Worm (Caenorhabditis elegans) whole organism, L3 larva: ENCODE data around the gene btb-6.

Experiments used
- R02D3.7 ChIP-seq: fragments of 150-350 bp; optimal IDR thresholded peaks from 2 replicates; lab custom pipeline; 2014; ENCODE audit warnings: missing biosample characterization, missing genetic modification characterization
- ZK546.5 ChIP-seq: sonication (generic microtip); optimal IDR thresholded peaks from 2 replicates; lab custom pipeline; 2017; ENCODE audit warnings: missing biosample characterization, missing genetic modification characterization
- ama-1 ChIP-seq: fragments of 150-350 bp; optimal IDR thresholded peaks from 2 replicates; lab custom pipeline; 2018
- ceh-16 ChIP-seq: sonication (generic microtip); optimal IDR thresholded peaks from 2 replicates; lab custom pipeline; 2017; ENCODE audit warnings: missing biosample characterization, missing genetic modification characterization
- ceh-28 ChIP-seq: fragments of 150-350 bp; optimal IDR thresholded peaks from 2 replicates; lab custom pipeline; 2014; ENCODE audit warnings: missing biosample characterization, missing genetic modification reagents, missing genetic modification characterization
- ceh-82 ChIP-seq: fragments of 150-350 bp; optimal IDR thresholded peaks from 2 replicates; lab custom pipeline; 2014; ENCODE audit warnings: missing biosample characterization, missing genetic modification characterization
- ceh-9 ChIP-seq: sonication (generic microtip); optimal IDR thresholded peaks from 2 replicates; lab custom pipeline; 2018; ENCODE audit warnings: missing biosample characterization, missing genetic modification characterization
- daf-12 ChIP-seq: fragments of 150-350 bp; optimal IDR thresholded peaks from 2 replicates; lab custom pipeline; 2014; ENCODE audit warnings: missing biosample characterization, missing genetic modification reagents, missing genetic modification characterization
- egl-27 ChIP-seq: sonication (generic microtip); optimal IDR thresholded peaks from 4 replicates; lab custom pipeline; 2017; ENCODE audit warnings: missing biosample characterization, missing genetic modification reagents, missing genetic modification characterization
- elt-1 ChIP-seq: fragments of 150-350 bp; optimal IDR thresholded peaks from 2 replicates; lab custom pipeline; 2014; ENCODE audit warnings: missing biosample characterization, missing genetic modification characterization
- elt-2 ChIP-seq: sonication (generic microtip); optimal IDR thresholded peaks from 2 replicates; lab custom pipeline; 2016; ENCODE audit warnings: missing genetic modification reagents, mild to moderate bottlenecking, missing genetic modification characterization, missing compliant biosample characterization
- elt-3 ChIP-seq, 3 experiments: fragments of 150-350 bp in 1 of 3; sonication (generic microtip) in 2 of 3; optimal IDR thresholded peaks; 2 replicates in 2 of 3; 4 replicates in 1 of 3; lab custom pipeline; 2014 to 2017; ENCODE audit warnings: missing biosample characterization in 3 of 3, missing genetic modification characterization in 3 of 3
- eor-1 ChIP-seq, 2 experiments: fragments of 150-350 bp; optimal IDR thresholded peaks; 2 replicates each; lab custom pipeline; 2014 to 2018; ENCODE audit warnings: missing biosample characterization in 2 of 2, missing genetic modification characterization in 2 of 2
- fkh-10 ChIP-seq: sonication (generic microtip); optimal IDR thresholded peaks from 2 replicates; lab custom pipeline; 2017; ENCODE audit warnings: missing biosample characterization, missing genetic modification reagents, missing genetic modification characterization
- fkh-2 ChIP-seq: fragments of 150-350 bp; optimal IDR thresholded peaks from 2 replicates; lab custom pipeline; 2014; ENCODE audit warnings: missing biosample characterization, missing genetic modification reagents, missing genetic modification characterization
- fos-1 ChIP-seq: fragments of 150-350 bp; optimal IDR thresholded peaks from 2 replicates; lab custom pipeline; 2014; ENCODE audit warnings: missing biosample characterization, missing genetic modification characterization
- hmg-11 ChIP-seq: sonication (generic microtip); optimal IDR thresholded peaks from 2 replicates; lab custom pipeline; 2016; ENCODE audit warnings: missing genetic modification characterization, missing compliant biosample characterization
- jun-1 ChIP-seq: fragments of 150-350 bp; optimal IDR thresholded peaks from 2 replicates; lab custom pipeline; 2014; ENCODE audit warnings: missing biosample characterization, missing genetic modification reagents, missing genetic modification characterization
- lin-39 ChIP-seq: fragments of 150-350 bp; optimal IDR thresholded peaks from 2 replicates; lab custom pipeline; 2018; ENCODE audit warnings: missing biosample characterization, missing genetic modification reagents, missing genetic modification characterization
- mdl-1 ChIP-seq: fragments of 150-350 bp; optimal IDR thresholded peaks from 2 replicates; lab custom pipeline; 2014; ENCODE audit warnings: missing biosample characterization, missing genetic modification characterization
- mml-1 ChIP-seq: fragments of 150-350 bp; sonication (generic microtip); optimal IDR thresholded peaks from 3 replicates; lab custom pipeline; 2014; ENCODE audit warnings: missing biosample characterization, missing genetic modification characterization
- nfya-1 ChIP-seq: sonication (generic microtip); optimal IDR thresholded peaks from 2 replicates; lab custom pipeline; 2017; ENCODE audit warnings: missing genetic modification characterization, mild to moderate bottlenecking, missing compliant biosample characterization, antibody characterized with exemption, moderate library complexity; ENCODE audit not compliant: insufficient read depth
- nhr-11 ChIP-seq: fragments of 150-350 bp; optimal IDR thresholded peaks from 2 replicates; lab custom pipeline; 2014; ENCODE audit warnings: missing biosample characterization, missing genetic modification characterization
- nhr-12 ChIP-seq: fragments of 150-350 bp; optimal IDR thresholded peaks from 2 replicates; lab custom pipeline; 2014; ENCODE audit warnings: missing biosample characterization, missing genetic modification characterization
- nhr-28 ChIP-seq: fragments of 150-350 bp; optimal IDR thresholded peaks from 2 replicates; lab custom pipeline; 2014; ENCODE audit warnings: missing biosample characterization, missing genetic modification characterization
- nhr-67 ChIP-seq: fragments of 150-350 bp; optimal IDR thresholded peaks from 2 replicates; lab custom pipeline; 2014; ENCODE audit warnings: missing biosample characterization, missing genetic modification characterization
- nhr-76 ChIP-seq: fragments of 150-350 bp; sonication (generic microtip); optimal IDR thresholded peaks from 5 replicates; lab custom pipeline; 2014; ENCODE audit warnings: missing biosample characterization, missing genetic modification characterization
- nhr-77 ChIP-seq: fragments of 150-350 bp; optimal IDR thresholded peaks from 2 replicates; lab custom pipeline; 2014; ENCODE audit warnings: missing biosample characterization, missing genetic modification characterization
- pha-4 ChIP-seq: fragments of 150-350 bp; optimal IDR thresholded peaks from 2 replicates; lab custom pipeline; 2014; ENCODE audit warnings: missing biosample characterization, missing genetic modification reagents, missing genetic modification characterization
- sea-2 ChIP-seq: fragments of 150-350 bp; sonication (generic microtip); optimal IDR thresholded peaks from 4 replicates; lab custom pipeline; 2014; ENCODE audit warnings: missing biosample characterization, missing genetic modification reagents, missing genetic modification characterization
- snpc-4 ChIP-seq: fragments of 150-350 bp; optimal IDR thresholded peaks from 2 replicates; lab custom pipeline; 2014; ENCODE audit warnings: missing biosample characterization, missing genetic modification characterization
- tbx-2 ChIP-seq: sonication (generic microtip); optimal IDR thresholded peaks from 2 replicates; lab custom pipeline; 2016; ENCODE audit warnings: mild to moderate bottlenecking, missing genetic modification characterization, missing compliant biosample characterization
- unc-39 ChIP-seq: sonication (generic microtip); optimal IDR thresholded peaks from 4 replicates; lab custom pipeline; 2017; ENCODE audit warnings: missing biosample characterization, missing genetic modification characterization
- unc-62 ChIP-seq: fragments of 150-350 bp; sonication (generic microtip); optimal IDR thresholded peaks from 4 replicates; lab custom pipeline; 2014; ENCODE audit warnings: missing biosample characterization, missing genetic modification reagents, missing genetic modification characterization
- ztf-11 ChIP-seq: fragments of 150-350 bp; optimal IDR thresholded peaks from 2 replicates; lab custom pipeline; 2014; ENCODE audit warnings: missing biosample characterization, missing genetic modification characterization
- ztf-4 ChIP-seq: fragments of 150-350 bp; optimal IDR thresholded peaks from 2 replicates; lab custom pipeline; 2014; ENCODE audit warnings: missing biosample characterization, missing genetic modification characterization

btb-6 gene

ce11 chrII:1712938-1713337 is 2.2 kb upstream of the btb-6 start, which contains the start of gene btb-7:
Gene btb-7, plus strand, starts transcription at chrII:1713238.
- no peak for TF ChIP-seq fkh-2 (tag; lab: Kevin White, UChicago)
- no peak for TF ChIP-seq ceh-16 (tag; lab: Kevin White, UChicago)
- no peak for TF ChIP-seq nhr-76 (tag; lab: Kevin White, UChicago)
- no peak for TF ChIP-seq daf-12 (tag; lab: Kevin White, UChicago)
- TF ChIP-seq hmg-11 (tag; lab: Kevin White, UChicago): no peak
- no peak for TF ChIP-seq nhr-12 (tag; lab: Kevin White, UChicago)
- TF ChIP-seq pha-4 (tag; lab: Kevin White, UChicago): no peak
- TF ChIP-seq snpc-4 (tag; lab: Kevin White, UChicago): no peak
- no peak for TF ChIP-seq ceh-28 (tag; lab: Kevin White, UChicago)
- no peak for TF ChIP-seq unc-39 (tag; lab: Kevin White, UChicago)
- no peak for TF ChIP-seq nhr-11 (tag; lab: Kevin White, UChicago)
- no peak for TF ChIP-seq ama-1
- TF ChIP-seq nhr-67 (tag; lab: Kevin White, UChicago): no peak
- TF ChIP-seq tbx-2 (tag; lab: Kevin White, UChicago): no peak
- TF ChIP-seq elt-3 (tag; optimal IDR thresholded peaks at IDR 0.05; lab: Kevin White, UChicago): no peak
- no peak for TF ChIP-seq sea-2 (GFP tag; lab: Kevin White, UChicago)
- TF ChIP-seq ztf-11 (tag; lab: Kevin White, UChicago): no peak
- no peak for TF ChIP-seq eor-1 (tag; optimal IDR thresholded peaks at IDR 0.05; lab: Kevin White, UChicago)
- TF ChIP-seq ceh-9 (tag; lab: Kevin White, UChicago): no peak
- TF ChIP-seq, all 47 proteins: peak for 0

- TF ChIP-seq ZK546.5 (tag; lab: Kevin White, UChicago): no peak
- no peak for TF ChIP-seq jun-1 (tag; lab: Kevin White, UChicago)
- no peak for TF ChIP-seq ztf-11 (tag; lab: Kevin White, UChicago)
- no peak for TF ChIP-seq tbx-2 (tag; lab: Kevin White, UChicago)
- no peak for TF ChIP-seq mml-1 (tag; lab: Kevin White, UChicago)
- no peak for TF ChIP-seq nhr-77
- TF ChIP-seq unc-39 (tag; lab: Kevin White, UChicago): no peak
- no peak for TF ChIP-seq nhr-28 (tag; lab: Kevin White, UChicago)
- no peak for TF ChIP-seq daf-12 (tag; lab: Kevin White, UChicago)
- TF ChIP-seq fkh-2 (tag; lab: Kevin White, UChicago): no peak
- no peak for TF ChIP-seq R02D3.7
- TF ChIP-seq ceh-82 (tag; lab: Kevin White, UChicago): no peak
- no peak for TF ChIP-seq elt-3 (tag; optimal IDR thresholded peaks at IDR 0.05; lab: Kevin White, UChicago)
- no peak for TF ChIP-seq lin-39 (tag; lab: Kevin White, UChicago)
- no peak for TF ChIP-seq snpc-4 (tag; lab: Kevin White, UChicago)
- no peak for TF ChIP-seq egl-27 (tag; lab: Kevin White, UChicago)
- no peak for TF ChIP-seq elt-1 (tag; lab: Kevin White, UChicago)
These were observed 4.0 kb downstream of the btb-6 start, which contains the start of gene fbxb-48 for ce11 chrII:1719153-1719552. Gene fbxb-48, minus strand, starts transcription at chrII:1719253.

ce11 chrII:1722394-1722793 is 7.3 kb downstream of the btb-6 start, which contains the start of the genes fbxb-5 and btb-8:
Gene fbxb-5, minus strand, starts transcription at chrII:1722494.
Gene btb-8, plus strand, starts transcription at chrII:1722770.
- TF ChIP-seq ceh-16 (tag; lab: Kevin White, UChicago) (no peak), fkh-10 (GFP tag; lab: Kevin White, UChicago) (no peak), jun-1 (tag; lab: Kevin White, UChicago) (no peak), unc-39 (tag; lab: Kevin White, UChicago) (no peak), snpc-4 (tag; lab: Kevin White, UChicago) (no peak), mdl-1 (no peak), nhr-28 (tag; lab: Kevin White, UChicago) (no peak), nhr-11 (tag; lab: Kevin White, UChicago) (no peak), unc-62 (no peak), daf-12 (tag; lab: Kevin White, UChicago) (no peak), sea-2 (GFP tag; lab: Kevin White, UChicago) (no peak)

- TF ChIP-seq fos-1 (tag; lab: Kevin White, UChicago) (no peak), fkh-2 (tag; lab: Kevin White, UChicago) (no peak), sea-2 (GFP tag; lab: Kevin White, UChicago) (no peak), nfya-1 (tag; lab: Kevin White, UChicago) (no peak), tbx-2 (tag; lab: Kevin White, UChicago) (no peak), nhr-76 (tag; lab: Kevin White, UChicago) (no peak), elt-1 (tag; lab: Kevin White, UChicago) (no peak), ztf-4 (no peak), nhr-28 (tag; lab: Kevin White, UChicago) (no peak), ceh-9 (tag; lab: Kevin White, UChicago) (no peak), elt-2 (tag; lab: Kevin White, UChicago) (no peak), unc-39 (tag; lab: Kevin White, UChicago) (no peak), hmg-11 (tag; lab: Kevin White, UChicago) (no peak), unc-62 (no peak)
These were observed 9.2 kb downstream of the btb-6 start, which contains the start of gene fbxb-11 for ce11 chrII:1724314-1724713. Gene fbxb-11, plus strand, starts transcription at chrII:1724614.
